In genomic region chrV:10104785-10105310, ce11 we compare ENCODE assay signal across 1 worm cellular context.
TF ChIP-seq lines count a peak whose summit lies in the region.

TSS of gene ugt-17 (minus strand) at chrV:10104964.

TF ChIP-seq in whole organism, L4 larva, 104 proteins besides CTCF, POLR2A, EP300 and RAD21 (continued from another document):
- TF ChIP-seq daf-8 (GFP tag; IDR thresholded peaks at IDR 0.05; lab: Robert Waterston, UW) (no peak), dmd-6 (GFP tag; IDR thresholded peaks at IDR 0.05; lab: Robert Waterston, UW) (peak; percentile 78), ces-1 (GFP tag; optimal IDR thresholded peaks at IDR 0.05; lab: Kevin White, UChicago) (no peak), spr-1 (tag; optimal IDR thresholded peaks at IDR 0.05; lab: Kevin White, UChicago) (no peak), cey-2 (tag; optimal IDR thresholded peaks at IDR 0.05; lab: Kevin White, UChicago; ENCODE audit: borderline replicate concordance, insufficient read depth) (no peak), nhr-11 (tag; optimal IDR thresholded peaks at IDR 0.05; lab: Kevin White, UChicago) (no peak), pqm-1 (tag; optimal IDR thresholded peaks at IDR 0.05; lab: Kevin White, UChicago) (peak; percentile 74), lsy-2 (tag; optimal IDR thresholded peaks at IDR 0.05; lab: Kevin White, UChicago) (no peak), rbr-2 (tag; optimal IDR thresholded peaks at IDR 0.05; lab: Kevin White, UChicago) (no peak), zip-11 (GFP tag; IDR thresholded peaks at IDR 0.05; lab: Robert Waterston, UW) (no peak), zfp-2 (tag; optimal IDR thresholded peaks at IDR 0.05; lab: Kevin White, UChicago) (no peak), lim-7 (GFP tag; IDR thresholded peaks at IDR 0.05; lab: Robert Waterston, UW) (no peak), ztf-7 (tag; optimal IDR thresholded peaks at IDR 0.05; lab: Kevin White, UChicago) (no peak), attf-4 (tag; optimal IDR thresholded peaks at IDR 0.05; lab: Kevin White, UChicago) (no peak), F26F4.8 (GFP tag; conservative IDR thresholded peaks at IDR 0.05; lab: Robert Waterston, UW) (no peak), lin-13 (GFP tag; optimal IDR thresholded peaks at IDR 0.05; lab: Kevin White, UChicago) (no peak), dpl-1 (GFP tag; optimal IDR thresholded peaks at IDR 0.05; lab: Kevin White, UChicago) (no peak), nhr-77 (tag; optimal IDR thresholded peaks at IDR 0.05; lab: Kevin White, UChicago) (peak; percentile 61), ZK337.2 (GFP tag; IDR thresholded peaks at IDR 0.05; lab: Robert Waterston, UW) (no peak), nhr-25 (tag; optimal IDR thresholded peaks at IDR 0.05; lab: Kevin White, UChicago; ENCODE audit: borderline replicate concordance, insufficient read depth) (no peak), hmg-1.1 (GFP tag; IDR thresholded peaks at IDR 0.05; lab: Robert Waterston, UW) (no peak), ceh-32 (tag; optimal IDR thresholded peaks at IDR 0.05; lab: Kevin White, UChicago; ENCODE audit: poor library complexity) (no peak), tag-97 (GFP tag; IDR thresholded peaks at IDR 0.05; lab: Robert Waterston, UW) (no peak), nhr-102 (tag; optimal IDR thresholded peaks at IDR 0.05; lab: Kevin White, UChicago) (peak; percentile 7), set-16 (GFP tag; IDR thresholded peaks at IDR 0.05; lab: Robert Waterston, UW) (no peak), ceh-82 (tag; optimal IDR thresholded peaks at IDR 0.05; lab: Kevin White, UChicago) (no peak), vab-7 (GFP tag; IDR thresholded peaks at IDR 0.05; lab: Robert Waterston, UW) (no peak), T26A8.4 (GFP tag; IDR thresholded peaks at IDR 0.05; lab: Robert Waterston, UW) (no peak), D1046.2 (GFP tag; IDR thresholded peaks at IDR 0.05; lab: Robert Waterston, UW) (no peak), mep-1 (tag; optimal IDR thresholded peaks at IDR 0.05; lab: Kevin White, UChicago) (no peak)
TF ChIP-seq in whole organism, L4 larva: peak in this region for 9.
